Worm (Caenorhabditis elegans) whole organism, L4/young adult: ENCODE data around the gene fbxb-74.

ENCODE experiments used
- W03F9.2 ChIP-seq: fragments of 150-350 bp; optimal IDR thresholded peaks from 2 replicates; lab custom pipeline; 2014; ENCODE audit warnings: missing biosample characterization, missing genetic modification characterization
- dao-5 ChIP-seq: sonication (generic microtip); optimal IDR thresholded peaks from 2 replicates; lab custom pipeline; 2016; ENCODE audit warnings: missing genotype, missing genetic modification characterization, moderate library complexity, missing compliant biosample characterization
- him-1 ChIP-seq: sonication (generic microtip); optimal IDR thresholded peaks from 2 replicates; lab custom pipeline; 2016; ENCODE audit warnings: missing genotype, missing genetic modification reagents, missing genetic modification characterization, missing compliant biosample characterization

DNA sequence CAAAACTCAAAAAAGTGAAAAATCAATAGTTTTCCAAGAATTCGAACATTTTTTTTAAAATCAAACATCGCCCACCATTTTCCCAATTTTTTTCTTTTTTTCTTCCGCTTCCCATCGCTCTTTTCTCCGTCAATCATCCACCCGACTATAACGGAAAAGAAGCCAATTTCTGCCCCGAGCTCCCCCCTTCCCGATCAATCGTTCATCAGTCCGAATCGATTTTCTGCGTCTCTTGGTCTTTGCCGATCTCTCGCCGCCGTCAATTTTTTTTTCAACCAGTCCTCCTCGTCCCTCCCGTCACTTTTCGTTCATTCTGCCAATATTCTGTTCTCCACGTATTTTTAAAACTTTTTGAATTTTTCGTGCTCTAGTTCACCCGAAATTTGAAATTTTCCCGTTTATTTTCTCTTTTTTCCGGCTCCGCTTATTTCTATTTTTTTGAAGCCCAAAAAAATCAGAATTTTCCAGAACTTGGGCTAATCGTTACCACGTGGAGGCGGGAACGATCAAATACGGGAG lies 45.1 kb downstream of the fbxb-74 start, which contains the start of gene ell-1:
- TF ChIP-seq W03F9.2 (tag; lab: Kevin White, UChicago) (no peak), him-1 (no peak), dao-5 (tag; lab: Kevin White, UChicago) (no peak)
